Fruit fly (Drosophila melanogaster): Measurements from ENCODE around the gene Acer.

Acer gene

dm6 chr2L:8521724-8522309, at the start of gene Acer (continued):
- TF ChIP-seq crc (GFP tag; optimal IDR thresholded peaks at IDR 0.05): no peak
- peak; percentile 3 for TF ChIP-seq nerfin-1 (tag; optimal IDR thresholded peaks at IDR 0.05)
- peak; percentile 70 for TF ChIP-seq cg (GFP tag; optimal IDR thresholded peaks at IDR 0.05)
- no peak for TF ChIP-seq sc (optimal IDR thresholded peaks at IDR 0.05)
- TF ChIP-seq sc (GFP tag; optimal IDR thresholded peaks at IDR 0.05): no peak
- TF ChIP-seq CG8388 (GFP tag; optimal IDR thresholded peaks at IDR 0.05): no peak
- TF ChIP-seq CG12391 (tag; optimal IDR thresholded peaks at IDR 0.05): no peak
- TF ChIP-seq CG3847 (GFP tag; IDR thresholded peaks at IDR 0.05): no peak
- no peak for TF ChIP-seq CG12769 (tag; optimal IDR thresholded peaks at IDR 0.05)
- no peak for TF ChIP-seq CG8944 (GFP tag; optimal IDR thresholded peaks at IDR 0.05)
- TF ChIP-seq Deaf1 (tag; optimal IDR thresholded peaks at IDR 0.05): no peak
- no peak for TF ChIP-seq crol (GFP tag; IDR thresholded peaks at IDR 0.05)
- no peak for TF ChIP-seq danr (GFP tag; IDR thresholded peaks at IDR 0.05)
- TF ChIP-seq CG31441 (GFP tag; IDR thresholded peaks at IDR 0.05): 0 out of 2 replicates have a peak, but pooled peaks have one; percentile 25
- TF ChIP-seq vfl (GFP tag; optimal IDR thresholded peaks at IDR 0.05): no peak
- TF ChIP-seq MBD-R2 (GFP tag; IDR thresholded peaks at IDR 0.05): peak; percentile 26; the same call in 1 of the 2 replicates
- TF ChIP-seq HLH3B (GFP tag; IDR thresholded peaks at IDR 0.05): peak; percentile 27; the same call in 1 of the 2 replicates
- TF ChIP-seq Opbp (GFP tag; IDR thresholded peaks at IDR 0.05; ENCODE audit: partially characterized antibody): peak; percentile 42; the same call in 2 of the 3 replicates
- TF ChIP-seq CG13424 (tag; optimal IDR thresholded peaks at IDR 0.05): peak; percentile 18
- no peak; the same call in 1 of the 2 replicates for TF ChIP-seq hbn (GFP tag; IDR thresholded peaks at IDR 0.05; ENCODE audit: partially characterized antibody)
- no peak for TF ChIP-seq CG1603 (tag; optimal IDR thresholded peaks at IDR 0.05)
- no peak for TF ChIP-seq Dip2 (GFP tag; IDR thresholded peaks at IDR 0.05)
- no peak for TF ChIP-seq CG3407 (GFP tag; optimal IDR thresholded peaks at IDR 0.05)
- peak; percentile 6 for TF ChIP-seq Ets97D (GFP tag; optimal IDR thresholded peaks at IDR 0.05)
- peak; percentile 34; the same call in 1 of the 3 replicates for TF ChIP-seq row (GFP tag; IDR thresholded peaks at IDR 0.05)
- TF ChIP-seq C15 (GFP tag; IDR thresholded peaks at IDR 0.05): no peak
- TF ChIP-seq CG16863 (GFP tag; optimal IDR thresholded peaks at IDR 0.05): no peak
- TF ChIP-seq CG14965 (GFP tag; optimal IDR thresholded peaks at IDR 0.05; ENCODE audit: borderline replicate concordance): no peak
- TF ChIP-seq sr (GFP tag; IDR thresholded peaks at IDR 0.05): no peak
- no peak for TF ChIP-seq CG15696 (tag; optimal IDR thresholded peaks at IDR 0.05)
- TF ChIP-seq Dp (GFP tag; optimal IDR thresholded peaks at IDR 0.05): peak; percentile 6
- TF ChIP-seq tio (GFP tag; optimal IDR thresholded peaks at IDR 0.05): no peak
- no peak for TF ChIP-seq CG7271 (tag; optimal IDR thresholded peaks at IDR 0.05)
- no peak for TF ChIP-seq CG14860 (GFP tag; IDR thresholded peaks at IDR 0.05; ENCODE audit: partially characterized antibody)
- TF ChIP-seq zfh1 (GFP tag; IDR thresholded peaks at IDR 0.05): no peak
- TF ChIP-seq ind (GFP tag; optimal IDR thresholded peaks at IDR 0.05): no peak
- TF ChIP-seq sens (GFP tag): peak; percentile 80
- no peak for TF ChIP-seq Lim3 (GFP tag; IDR thresholded peaks at IDR 0.05)
- no peak for TF ChIP-seq CG2875 (GFP tag; optimal IDR thresholded peaks at IDR 0.05)
- TF ChIP-seq dmrt11E (tag; optimal IDR thresholded peaks at IDR 0.05): no peak
- TF ChIP-seq E2f2 (GFP tag; IDR thresholded peaks at IDR 0.05): 0 out of 2 replicates have a peak, but pooled peaks have one; percentile 10
- no peak for TF ChIP-seq Asciz (GFP tag; optimal IDR thresholded peaks at IDR 0.05)
- TF ChIP-seq repo (GFP tag; optimal IDR thresholded peaks at IDR 0.05): no peak
- no peak for TF ChIP-seq pan (optimal IDR thresholded peaks at IDR 0.05)
- peak in 1 of 2 experiments; percentile 23 for TF ChIP-seq pan (GFP tag; optimal IDR thresholded peaks at IDR 0.05 in 1 of 2, IDR thresholded peaks at IDR 0.05 in 1 of 2)
- TF ChIP-seq CG7745 (tag; optimal IDR thresholded peaks at IDR 0.05): no peak
- TF ChIP-seq CG10979 (tag; optimal IDR thresholded peaks at IDR 0.05): no peak
- no peak for TF ChIP-seq HmgD (GFP tag; optimal IDR thresholded peaks at IDR 0.05)
- no peak for TF ChIP-seq CG2889 (GFP tag; IDR thresholded peaks at IDR 0.05)
- no peak for TF ChIP-seq NfI (GFP tag; optimal IDR thresholded peaks at IDR 0.05)
- no peak for TF ChIP-seq psq (GFP tag; optimal IDR thresholded peaks at IDR 0.05)
